Fruit fly (Drosophila melanogaster) whole organism, larva: ENCODE measurements around the gene Fst.
"Not testable (repeated sequence)": the region's sequence is repeated elsewhere in the genome, so short reads cannot be mapped to it uniquely, and the experiment has no call there.

ENCODE experiments used
- noc ChIP-seq: fragments of 200-800 bp; sonication (Bioruptor generic); optimal IDR thresholded peaks from 3 replicates; lab custom pipeline; 2019; ENCODE audit warnings: missing biosample characterization, mild to moderate bottlenecking, missing genetic modification characterization, moderate library complexity

The Fst gene

DNA sequence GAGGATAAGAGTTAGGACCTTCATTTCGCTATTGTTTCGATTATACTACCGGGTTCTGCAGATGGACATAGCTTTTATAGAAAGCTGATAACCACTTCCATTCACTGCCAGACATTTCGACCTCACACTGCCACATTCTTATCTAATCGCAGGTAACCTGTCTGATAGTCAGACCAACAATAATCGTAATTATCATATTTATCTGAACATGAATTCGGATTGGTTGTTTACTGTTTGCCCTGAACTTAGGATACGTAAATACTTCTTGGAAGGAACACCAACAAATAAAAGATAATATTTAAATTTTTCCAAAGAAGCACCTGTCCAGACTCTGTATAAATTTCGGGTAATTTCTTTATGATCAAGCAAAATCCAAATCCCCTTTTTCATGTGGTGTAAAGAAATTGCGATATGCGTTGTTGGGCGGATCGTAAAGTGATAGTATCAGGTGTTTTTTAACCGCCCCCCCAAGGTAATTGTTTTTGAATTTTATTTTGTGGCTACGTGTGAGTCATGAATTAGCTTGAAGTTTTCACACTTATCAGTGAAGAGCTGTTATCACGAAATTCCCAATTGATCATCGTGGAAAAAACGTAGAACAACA, at the start of gene Fst:
Fst (minus strand) TSS at position 51 of the 604 bp plus-strand sequence.
- peak; percentile 68 for TF ChIP-seq noc (tag; lab: Kevin White, UChicago)

dm6 chr3R:9694999-9695398, 49.0 kb upstream of the Fst start:
- no peak for TF ChIP-seq noc (tag; lab: Kevin White, UChicago)

- TF ChIP-seq noc (tag; lab: Kevin White, UChicago): not testable (repeated sequence)
Observed at dm6 chr3R:9692675-9693129, 46.7 kb upstream of the Fst start, which contains the start of the genes Unc-115b, p24-2 and CG32939. Gene Unc-115b, minus strand, starts transcription at chr3R:9692775. Gene p24-2, minus strand, starts transcription at chr3R:9692794. Gene CG32939, plus strand, starts transcription at chr3R:9693079.

dm6 chr3R:9685376-9685775, 39.4 kb upstream of the Fst start, which contains the start of the genes eca and CG18542:
Gene eca, minus strand, starts transcription at chr3R:9685476.
Gene CG18542, plus strand, starts transcription at chr3R:9685760.
- TF ChIP-seq noc (tag; lab: Kevin White, UChicago): not testable (repeated sequence)

DNA sequence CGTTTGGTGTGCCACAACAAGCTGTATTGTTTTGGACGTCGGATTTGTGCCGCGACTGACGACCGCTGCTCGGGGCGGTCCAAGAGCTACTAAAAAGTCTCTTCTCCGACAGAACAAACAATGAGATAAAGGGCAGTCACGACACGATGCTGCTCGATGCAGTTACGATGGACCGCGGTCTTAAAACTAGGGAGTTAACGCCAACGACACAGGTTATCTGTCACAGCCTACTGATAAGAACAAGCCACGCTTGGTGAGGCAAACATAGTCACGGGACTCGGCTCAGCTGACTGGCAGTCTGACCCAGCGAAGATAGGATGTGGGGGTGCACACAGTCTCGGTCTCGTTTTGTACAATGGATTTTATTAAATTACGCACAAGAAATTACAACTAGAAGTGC, 38.2 kb upstream of the Fst start, which contains the start of gene CG9444:
CG9444 (minus strand) TSS at position 140 of the 400 bp plus-strand sequence.
- no peak for TF ChIP-seq noc (tag; lab: Kevin White, UChicago)

DNA sequence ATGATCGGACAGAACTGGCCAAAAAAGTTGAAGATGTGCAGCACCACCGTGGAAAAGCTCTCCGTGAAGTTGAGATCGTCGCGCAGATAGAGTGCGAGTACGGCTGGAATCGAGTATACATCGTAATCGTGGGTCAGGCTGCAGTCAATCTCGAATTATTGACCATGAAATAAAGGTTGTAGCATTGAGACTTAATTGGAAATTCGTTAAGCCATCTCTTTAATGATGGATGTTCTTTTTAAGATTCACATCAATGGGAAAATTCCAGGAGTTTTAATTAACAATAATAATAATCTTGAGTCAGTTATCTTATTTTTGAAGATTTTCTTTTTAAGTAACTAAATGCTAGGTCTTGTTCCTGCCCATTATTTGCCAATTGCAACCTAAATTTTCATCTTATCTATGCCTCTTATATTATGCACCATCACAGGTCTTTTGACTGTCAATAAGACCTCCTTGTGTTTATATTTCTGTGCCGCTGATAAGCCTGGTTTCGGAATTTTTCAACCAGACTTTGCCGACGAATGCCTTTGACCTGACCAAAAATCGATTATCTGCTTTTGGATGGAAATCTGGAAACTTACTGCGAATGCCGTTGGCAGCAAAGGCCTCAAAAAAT, 37.2 kb upstream of the Fst start:
- no peak for TF ChIP-seq noc (tag; lab: Kevin White, UChicago)

- no peak for TF ChIP-seq noc (tag; lab: Kevin White, UChicago)
Observed at dm6 chr3R:9679746-9680145, 33.8 kb upstream of the Fst start, which contains the start of gene nmdyn-D7. Gene nmdyn-D7, plus strand, starts transcription at chr3R:9679939.

DNA sequence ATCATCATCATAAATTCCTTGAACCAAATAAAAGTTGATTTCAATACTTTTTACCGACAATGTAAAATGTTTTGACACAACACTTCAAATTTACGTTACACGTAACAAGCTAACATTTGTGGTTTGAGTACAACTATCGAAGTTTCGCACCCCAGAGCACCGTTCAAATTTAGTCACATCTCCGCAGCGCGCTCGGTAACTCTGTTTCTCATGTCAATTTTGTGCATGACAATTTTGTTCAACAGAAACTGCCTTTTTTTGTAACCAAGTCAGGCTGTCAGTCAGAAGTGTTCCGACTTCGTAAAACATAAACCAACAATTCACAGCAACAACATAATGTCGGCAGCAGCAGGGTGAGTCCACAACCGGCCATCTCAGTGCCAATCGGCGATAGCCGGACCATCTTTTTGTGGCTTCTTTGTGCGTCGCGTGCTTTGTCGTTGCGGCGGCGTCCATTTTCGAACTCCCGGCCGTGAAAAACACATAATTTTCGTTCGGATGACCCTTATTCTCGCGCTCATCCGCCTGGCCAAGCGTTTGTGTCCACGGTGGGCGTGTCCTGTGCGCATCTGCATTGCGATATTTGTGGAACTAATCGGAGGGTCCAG, 31.9 kb upstream of the Fst start, which contains the start of gene p23:
p23 (plus strand) TSS at position 194 of the 608 bp plus-strand sequence.
- TF ChIP-seq noc (tag; lab: Kevin White, UChicago): no peak

DNA sequence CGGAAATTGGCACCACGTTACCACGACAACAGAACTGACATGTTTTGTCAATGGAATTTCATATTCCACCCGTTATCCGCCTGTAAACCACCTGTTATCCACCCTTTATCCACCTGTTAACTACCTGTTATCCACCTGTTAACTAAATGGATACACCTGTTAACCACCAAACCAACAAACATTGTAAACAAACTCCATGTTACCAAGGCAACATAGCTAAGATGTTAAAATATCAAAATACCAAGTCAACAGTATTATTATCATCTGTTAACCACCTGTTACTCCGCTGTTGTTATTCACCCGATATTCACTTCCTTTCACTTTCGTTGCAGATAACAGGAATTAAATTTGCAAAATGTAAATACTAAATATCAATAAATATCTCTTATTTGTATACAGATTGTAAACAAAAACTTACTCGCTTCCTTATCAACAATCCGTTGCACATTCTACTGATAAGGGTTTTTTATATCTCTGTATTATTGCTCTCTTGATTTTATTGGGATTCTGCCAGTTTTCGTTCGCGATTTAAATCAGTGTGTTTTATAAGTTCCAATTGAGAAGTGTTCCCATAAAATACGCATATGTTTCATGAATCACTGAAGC, 29.1 kb upstream of the Fst start, which contains the start of gene Nepl12:
Nepl12 (plus strand) TSS at position 556 of the 606 bp plus-strand sequence.
- no peak for TF ChIP-seq noc (tag; lab: Kevin White, UChicago)

- TF ChIP-seq noc (tag; lab: Kevin White, UChicago): no peak
Observed at dm6 chr3R:9674196-9674693, 28.3 kb upstream of the Fst start, which contains the start of gene Dhc1. Gene Dhc1, minus strand, starts transcription at chr3R:9674643.

DNA sequence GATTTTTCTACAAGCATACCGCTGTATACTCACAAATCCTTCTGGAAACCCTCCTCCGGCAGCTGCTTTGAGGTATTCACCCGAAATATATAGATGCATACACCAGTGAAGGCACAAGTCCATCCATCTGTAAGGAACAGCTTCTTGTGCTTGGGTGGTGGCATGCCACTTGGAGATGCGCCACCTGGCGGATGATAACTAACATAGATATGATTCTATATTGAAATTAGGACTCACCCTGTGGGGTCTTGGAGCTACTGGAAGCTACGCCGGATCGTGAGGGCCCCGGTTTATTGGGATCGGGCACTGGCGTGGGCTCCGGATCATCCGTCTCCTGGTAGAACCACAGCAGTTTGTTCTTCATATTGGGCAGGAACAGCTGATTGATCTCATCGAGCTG, 27.3 kb upstream of the Fst start:
- no peak for TF ChIP-seq noc (tag; lab: Kevin White, UChicago)

DNA sequence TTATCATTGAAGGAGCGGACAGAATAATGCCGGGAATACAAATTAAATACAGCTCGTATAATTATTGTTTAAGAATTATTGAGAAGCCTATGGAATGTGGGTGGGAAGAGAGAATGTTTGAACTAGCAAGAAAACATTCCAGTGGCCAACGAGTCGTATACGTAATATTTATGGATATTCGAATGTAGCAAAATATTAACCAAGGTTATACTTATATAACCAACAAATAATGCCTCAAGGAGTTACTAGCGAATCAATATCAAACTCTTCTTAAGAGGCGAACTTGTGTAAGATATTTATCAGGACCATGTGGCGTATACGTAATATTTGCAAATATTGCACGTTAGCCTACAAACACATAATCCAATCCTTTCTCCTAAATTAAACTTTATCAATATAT, 19.5 kb upstream of the Fst start:
- no peak for TF ChIP-seq noc (tag; lab: Kevin White, UChicago)

- no peak for TF ChIP-seq noc (tag; lab: Kevin White, UChicago)
Observed at dm6 chr3R:9644620-9645019, 1.3 kb downstream of the Fst start.

- no peak for TF ChIP-seq noc (tag; lab: Kevin White, UChicago)
Observed at dm6 chr3R:9643977-9644376, 2.0 kb downstream of the Fst start.

DNA sequence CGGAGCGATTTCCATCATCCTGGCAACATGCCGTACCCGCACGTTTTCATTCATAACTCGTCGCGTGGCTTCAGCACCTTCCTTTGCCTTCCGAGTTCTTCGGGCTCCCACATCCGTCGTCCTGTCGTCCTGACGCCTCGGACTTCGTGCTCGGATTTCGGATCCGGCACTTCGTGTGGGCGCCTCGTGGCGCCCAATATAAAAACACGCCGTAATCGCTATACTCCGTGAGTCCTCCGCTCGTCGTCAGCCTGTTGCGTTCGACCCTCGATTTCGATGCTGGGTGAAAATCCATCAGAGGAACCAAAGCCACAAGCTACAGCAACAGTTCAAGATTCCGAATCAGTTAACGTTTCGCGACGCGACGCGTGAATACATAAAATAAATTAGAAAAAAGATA, 5.6 kb downstream of the Fst start:
- no peak for TF ChIP-seq noc (tag; lab: Kevin White, UChicago)
